Worm (Caenorhabditis elegans) whole organism, late embryonic: Measurements from ENCODE around the gene srlf-13.

Source experiments
- C08G9.2 ChIP-seq: sonication (generic microtip); optimal IDR thresholded peaks from 2 replicates; lab custom pipeline; 2016; ENCODE audit warnings: mild to moderate bottlenecking, missing genetic modification characterization, moderate library complexity, missing compliant biosample characterization
- F13H6.1 ChIP-seq: sonication (generic microtip); optimal IDR thresholded peaks from 2 replicates; lab custom pipeline; 2016; ENCODE audit warnings: missing genetic modification characterization, missing compliant biosample characterization
- Y22D7AL.16 ChIP-seq: sonication (generic microtip); optimal IDR thresholded peaks from 2 replicates; lab custom pipeline; 2016; ENCODE audit warnings: missing genetic modification characterization, missing compliant biosample characterization
- ahr-1 ChIP-seq: sonication (generic microtip); optimal IDR thresholded peaks from 2 replicates; lab custom pipeline; 2016; ENCODE audit warnings: missing genetic modification characterization, missing compliant biosample characterization
- ceh-14 ChIP-seq: sonication (generic microtip); optimal IDR thresholded peaks from 2 replicates; lab custom pipeline; 2016; ENCODE audit warnings: missing genotype, missing genetic modification characterization, missing compliant biosample characterization
- ceh-2 ChIP-seq: sonication (generic microtip); optimal IDR thresholded peaks from 2 replicates; lab custom pipeline; 2016; ENCODE audit warnings: missing genotype, missing genetic modification characterization, missing compliant biosample characterization
- ceh-22 ChIP-seq: sonication (generic microtip); optimal IDR thresholded peaks from 2 replicates; lab custom pipeline; 2017; ENCODE audit warnings: missing biosample characterization, missing genetic modification characterization
- ceh-24 ChIP-seq: sonication (generic microtip); optimal IDR thresholded peaks from 2 replicates; lab custom pipeline; 2016; ENCODE audit warnings: mild to moderate bottlenecking, missing genetic modification characterization, missing compliant biosample characterization
- ceh-30 ChIP-seq: fragments of 150-350 bp; optimal IDR thresholded peaks from 2 replicates; lab custom pipeline; 2014; ENCODE audit warnings: missing biosample characterization, missing genetic modification characterization
- ceh-31 ChIP-seq: sonication (generic microtip); optimal IDR thresholded peaks from 2 replicates; lab custom pipeline; 2016; ENCODE audit warnings: missing genetic modification characterization, missing compliant biosample characterization
- ceh-34 ChIP-seq: sonication (generic microtip); optimal IDR thresholded peaks from 2 replicates; lab custom pipeline; 2016; ENCODE audit warnings: mild to moderate bottlenecking, missing genetic modification characterization, missing compliant biosample characterization
- ceh-45 ChIP-seq: fragments of 200-800 bp; sonication (Bioruptor generic); IDR thresholded peaks from 2 replicates; pipeline ENCODE4 v1.3.6; 2022; ENCODE audit warnings: missing genetic modification reagents, missing genetic modification characterization, missing compliant biosample characterization
- ceh-48 ChIP-seq: sonication (generic microtip); optimal IDR thresholded peaks from 2 replicates; lab custom pipeline; 2016; ENCODE audit warnings: missing genetic modification characterization, inconsistent platforms, missing compliant biosample characterization
- dve-1 ChIP-seq: sonication (generic microtip); optimal IDR thresholded peaks from 2 replicates; lab custom pipeline; 2017; ENCODE audit warnings: antibody characterized with exemption, mild to moderate bottlenecking, missing genetic modification characterization, missing compliant biosample characterization
- elt-2 ChIP-seq: sonication (generic microtip); optimal IDR thresholded peaks from 2 replicates; lab custom pipeline; 2016; ENCODE audit warnings: missing genetic modification reagents, missing genetic modification characterization, missing compliant biosample characterization
- elt-4 ChIP-seq: sonication (generic microtip); optimal IDR thresholded peaks from 2 replicates; lab custom pipeline; 2016; ENCODE audit warnings: missing genetic modification characterization, missing compliant biosample characterization
- ets-4 ChIP-seq: sonication (generic microtip); optimal IDR thresholded peaks from 2 replicates; lab custom pipeline; 2016; ENCODE audit warnings: missing genetic modification characterization, missing compliant biosample characterization
- eyg-1 ChIP-seq: sonication (generic microtip); optimal IDR thresholded peaks from 2 replicates; lab custom pipeline; 2016; ENCODE audit warnings: missing genotype, missing genetic modification characterization, missing compliant biosample characterization
- fax-1 ChIP-seq: sonication (generic microtip); optimal IDR thresholded peaks from 2 replicates; lab custom pipeline; 2016; ENCODE audit warnings: missing genotype, missing genetic modification characterization, missing compliant biosample characterization
- fkh-10 ChIP-seq: fragments of 150-350 bp; optimal IDR thresholded peaks from 2 replicates; lab custom pipeline; 2014; ENCODE audit warnings: missing biosample characterization, missing genetic modification reagents, missing genetic modification characterization
- gmeb-2 ChIP-seq: sonication (generic microtip); optimal IDR thresholded peaks from 2 replicates; lab custom pipeline; 2016; ENCODE audit warnings: missing genetic modification characterization, inconsistent platforms, missing compliant biosample characterization
- hlh-15 ChIP-seq: sonication (generic microtip); optimal IDR thresholded peaks from 2 replicates; lab custom pipeline; 2016; ENCODE audit warnings: missing genetic modification characterization, missing compliant biosample characterization
- hlh-30 ChIP-seq: sonication (generic microtip); optimal IDR thresholded peaks from 2 replicates; lab custom pipeline; 2017; ENCODE audit warnings: antibody characterized with exemption, missing genetic modification characterization, missing compliant biosample characterization; ENCODE audit not compliant: insufficient read depth
- lim-6 ChIP-seq: sonication (generic microtip); optimal IDR thresholded peaks from 2 replicates; lab custom pipeline; 2016; ENCODE audit warnings: missing genetic modification characterization, missing compliant biosample characterization
- madf-2 ChIP-seq: sonication (generic microtip); optimal IDR thresholded peaks from 2 replicates; lab custom pipeline; 2017; ENCODE audit warnings: missing genetic modification characterization, missing compliant biosample characterization
- mec-3 ChIP-seq: sonication (generic microtip); optimal IDR thresholded peaks from 2 replicates; lab custom pipeline; 2016; ENCODE audit warnings: borderline replicate concordance, missing genetic modification characterization, missing compliant biosample characterization
- nfya-1 ChIP-seq: sonication (generic microtip); optimal IDR thresholded peaks from 2 replicates; lab custom pipeline; 2017; ENCODE audit warnings: missing genetic modification characterization, mild to moderate bottlenecking, missing compliant biosample characterization, antibody characterized with exemption, moderate library complexity
- nhr-11 ChIP-seq: fragments of 150-350 bp; optimal IDR thresholded peaks from 2 replicates; lab custom pipeline; 2014; ENCODE audit warnings: missing biosample characterization, missing genetic modification characterization
- npax-4 ChIP-seq: sonication (generic microtip); optimal IDR thresholded peaks from 2 replicates; lab custom pipeline; 2016; ENCODE audit warnings: missing genetic modification characterization, missing compliant biosample characterization
- odd-2 ChIP-seq: sonication (generic microtip); optimal IDR thresholded peaks from 2 replicates; lab custom pipeline; 2017; ENCODE audit warnings: antibody characterized with exemption, mild to moderate bottlenecking, missing genetic modification characterization, missing compliant biosample characterization
- pat-9 ChIP-seq: fragments of 200-800 bp; sonication (Bioruptor generic); optimal IDR thresholded peaks from 2 replicates; lab custom pipeline; 2018; ENCODE audit warnings: mild to moderate bottlenecking, missing genetic modification characterization, moderate library complexity, missing compliant biosample characterization
- pax-1 ChIP-seq: fragments of 150-350 bp; optimal IDR thresholded peaks from 2 replicates; lab custom pipeline; 2014; ENCODE audit warnings: missing biosample characterization, missing genetic modification characterization
- pha-2 ChIP-seq: sonication (generic microtip); optimal IDR thresholded peaks from 2 replicates; lab custom pipeline; 2017; ENCODE audit warnings: mild to moderate bottlenecking, missing genetic modification characterization, missing compliant biosample characterization
- pha-4 ChIP-seq: fragments of 150-350 bp; optimal IDR thresholded peaks from 2 replicates; lab custom pipeline; 2018; ENCODE audit warnings: missing biosample characterization, missing genetic modification reagents, missing genetic modification characterization
- pros-1 ChIP-seq: fragments of 150-350 bp; optimal IDR thresholded peaks from 2 replicates; lab custom pipeline; 2014; ENCODE audit warnings: missing biosample characterization, missing genetic modification reagents, missing genetic modification characterization
- ref-2 ChIP-seq: sonication (generic microtip); optimal IDR thresholded peaks from 2 replicates; lab custom pipeline; 2016; ENCODE audit warnings: missing genetic modification characterization, missing compliant biosample characterization
- sdc-2 ChIP-seq: sonication (generic microtip); optimal IDR thresholded peaks from 2 replicates; lab custom pipeline; 2016; ENCODE audit warnings: missing genotype, missing genetic modification characterization, missing compliant biosample characterization
- sox-4 ChIP-seq: sonication (generic microtip); optimal IDR thresholded peaks from 2 replicates; lab custom pipeline; 2017; ENCODE audit warnings: mild to moderate bottlenecking, missing genetic modification characterization, inconsistent platforms, missing compliant biosample characterization
- tbx-2 ChIP-seq: sonication (generic microtip); optimal IDR thresholded peaks from 2 replicates; lab custom pipeline; 2016; ENCODE audit warnings: missing genetic modification characterization, missing compliant biosample characterization
- tbx-7 ChIP-seq: sonication (generic microtip); optimal IDR thresholded peaks from 2 replicates; lab custom pipeline; 2016; ENCODE audit warnings: missing genotype, missing genetic modification characterization, missing compliant biosample characterization
- ttx-3 ChIP-seq: sonication (generic microtip); optimal IDR thresholded peaks from 2 replicates; lab custom pipeline; 2016; ENCODE audit warnings: missing genetic modification reagents, missing genetic modification characterization, missing compliant biosample characterization
- unc-42 ChIP-seq: sonication (generic microtip); optimal IDR thresholded peaks from 2 replicates; lab custom pipeline; 2016; ENCODE audit warnings: missing genotype, missing genetic modification characterization, missing compliant biosample characterization
- unc-55 ChIP-seq: sonication (generic microtip); optimal IDR thresholded peaks from 2 replicates; lab custom pipeline; 2017; ENCODE audit warnings: missing biosample characterization, missing genetic modification reagents, missing genetic modification characterization
- unc-86 ChIP-seq: sonication (generic microtip); optimal IDR thresholded peaks from 2 replicates; lab custom pipeline; 2016; ENCODE audit warnings: missing genetic modification characterization, missing compliant biosample characterization
- zip-5 ChIP-seq: sonication (generic microtip); optimal IDR thresholded peaks from 2 replicates; lab custom pipeline; 2016; ENCODE audit warnings: missing genetic modification characterization, missing compliant biosample characterization
- ztf-16 ChIP-seq: sonication (generic microtip); optimal IDR thresholded peaks from 2 replicates; lab custom pipeline; 2017; ENCODE audit warnings: missing genetic modification characterization, missing compliant biosample characterization

The srlf-13 gene

DNA sequence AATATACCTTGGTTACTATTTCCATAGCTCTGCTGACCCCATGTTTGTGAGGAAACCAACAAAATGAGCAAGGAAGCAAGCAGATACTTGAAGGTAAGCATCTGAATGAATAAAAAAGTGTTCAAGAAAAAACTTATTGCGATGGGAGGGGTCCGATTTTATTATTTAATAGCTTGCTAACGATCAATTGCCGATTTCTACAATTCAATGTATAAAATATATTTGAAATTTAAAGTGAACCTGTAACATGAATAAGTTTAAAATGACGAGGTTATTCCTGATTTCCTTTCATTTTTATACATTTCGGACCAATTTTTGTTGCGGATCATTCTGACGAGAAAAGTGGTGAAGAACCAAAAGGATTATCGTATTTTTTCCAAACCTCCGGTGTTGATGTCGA is at the start of gene srlf-13:
TSS of gene srlf-13 (minus strand) at position 101 of the 400 bp plus-strand sequence.
- TF ChIP-seq ahr-1 (tag; lab: Kevin White, UChicago) (no peak), C08G9.2 (tag; lab: Kevin White, UChicago) (no peak), fkh-10 (no peak), ceh-22 (tag; lab: Kevin White, UChicago) (no peak), ceh-45 (no peak), dve-1 (tag; lab: Kevin White, UChicago) (no peak), ceh-34 (tag; lab: Kevin White, UChicago) (no peak), zip-5 (tag; lab: Kevin White, UChicago) (no peak), sdc-2 (tag; lab: Kevin White, UChicago) (no peak), elt-2 (tag; lab: Kevin White, UChicago) (no peak), ttx-3 (tag; lab: Kevin White, UChicago) (no peak), nhr-11 (tag; lab: Kevin White, UChicago) (no peak), Y22D7AL.16 (no peak)

DNA sequence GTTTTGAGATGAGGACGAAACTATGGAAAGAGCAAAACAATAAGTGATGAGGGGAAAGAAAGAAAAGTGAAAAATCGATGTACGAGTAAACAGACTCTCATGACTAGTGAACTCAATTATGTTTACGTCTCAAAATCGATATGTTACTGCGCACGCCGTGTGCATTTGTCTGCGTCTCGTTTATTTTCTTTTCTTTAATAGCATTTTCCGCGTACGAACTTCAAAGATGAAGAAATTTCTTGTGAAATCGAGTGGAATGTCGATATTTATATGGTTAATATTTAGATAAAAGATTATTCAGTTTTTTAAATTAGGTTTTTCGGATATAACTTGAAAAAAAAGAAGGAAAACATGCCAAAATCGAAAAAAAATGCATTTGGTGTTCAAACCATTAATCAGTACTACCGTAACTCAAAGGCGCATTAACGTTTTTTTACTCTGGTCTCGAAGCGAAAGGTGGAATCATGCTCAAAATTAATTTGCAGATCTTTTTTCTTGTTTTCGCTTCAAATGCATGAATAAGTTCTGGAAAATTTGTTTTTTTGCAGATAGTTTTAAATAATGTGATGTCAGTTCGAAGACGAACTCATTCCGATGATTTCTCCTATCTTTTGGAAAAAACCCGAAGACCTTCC is 40.6 kb upstream of the srlf-13 start, which contains the start of gene fic-1:
TSS of gene fic-1 (plus strand) at position 549 of the 635 bp plus-strand sequence.
- TF ChIP-seq ceh-48 (tag; lab: Kevin White, UChicago): peak; percentile 98
- no peak for TF ChIP-seq pha-4
- peak; percentile 99 for TF ChIP-seq unc-42 (tag; lab: Kevin White, UChicago)
- no peak for TF ChIP-seq pha-2 (tag; lab: Kevin White, UChicago)
- peak; percentile 52 for TF ChIP-seq nfya-1 (tag; lab: Kevin White, UChicago)
- TF ChIP-seq ceh-31: peak; percentile 78
- peak; percentile 56 for TF ChIP-seq hlh-30 (tag; lab: Kevin White, UChicago)
- peak; percentile 18 for TF ChIP-seq tbx-2 (tag; lab: Kevin White, UChicago)
- TF ChIP-seq unc-55: peak; percentile 13
- TF ChIP-seq tbx-7 (tag; lab: Kevin White, UChicago): no peak
- TF ChIP-seq pax-1 (tag; lab: Kevin White, UChicago): no peak

DNA sequence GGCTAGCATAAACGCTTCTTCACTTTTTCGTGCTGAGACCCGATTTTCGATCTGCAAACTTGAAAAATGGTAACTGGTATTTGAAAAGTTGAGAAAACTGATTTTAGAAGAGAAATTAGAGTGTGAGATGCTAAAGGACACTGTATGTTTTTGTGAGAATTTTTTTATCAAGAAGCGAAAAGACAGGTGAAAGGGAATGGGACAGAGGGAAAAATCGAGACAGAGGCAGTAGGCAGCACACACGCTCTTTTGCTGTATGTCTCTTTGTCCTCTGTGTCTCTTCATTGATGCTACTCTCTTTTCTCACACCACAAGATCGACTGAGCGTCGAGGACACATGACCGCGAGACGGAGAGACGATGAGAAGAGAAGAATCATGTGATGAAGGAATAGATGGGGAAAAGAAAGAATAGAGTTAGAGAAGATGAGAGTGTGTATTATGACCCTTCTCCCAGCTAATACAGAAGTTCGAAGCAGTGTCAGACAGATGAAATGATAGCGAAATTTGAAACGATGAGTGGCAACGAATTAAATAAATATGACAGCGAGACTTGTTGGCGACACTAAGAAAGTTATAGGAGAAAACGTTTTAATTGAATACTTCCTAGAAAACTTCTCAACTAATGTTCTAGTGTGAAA is 39.6 kb upstream of the srlf-13 start, which contains the start of gene lgg-2:
TSS of gene lgg-2 (minus strand) at position 51 of the 639 bp plus-strand sequence.
- TF ChIP-seq sdc-2 (tag; lab: Kevin White, UChicago) (no peak), Y22D7AL.16 (no peak), pax-1 (tag; lab: Kevin White, UChicago) (peak; percentile 29), sox-4 (no peak), mec-3 (tag; lab: Kevin White, UChicago) (no peak), ceh-2 (tag; lab: Kevin White, UChicago) (no peak), zip-5 (tag; lab: Kevin White, UChicago) (no peak), gmeb-2 (tag; lab: Kevin White, UChicago) (no peak), ceh-22 (tag; lab: Kevin White, UChicago) (no peak), ttx-3 (tag; lab: Kevin White, UChicago) (no peak), F13H6.1 (tag; lab: Kevin White, UChicago) (peak; percentile 26), pat-9 (tag; lab: Kevin White, UChicago) (no peak), npax-4 (no peak), pha-2 (tag; lab: Kevin White, UChicago) (no peak), eyg-1 (tag; lab: Kevin White, UChicago) (no peak), unc-86 (tag; lab: Kevin White, UChicago) (no peak), ceh-30 (tag; lab: Kevin White, UChicago) (no peak), ztf-16 (no peak), hlh-15 (tag; lab: Kevin White, UChicago) (no peak), ceh-14 (tag; lab: Kevin White, UChicago) (peak; percentile 7), pros-1 (peak; percentile 93), unc-42 (tag; lab: Kevin White, UChicago) (peak; percentile 61), tbx-2 (tag; lab: Kevin White, UChicago) (peak; percentile 84), elt-2 (tag; lab: Kevin White, UChicago) (peak; percentile 37), elt-4 (tag; lab: Kevin White, UChicago) (no peak), ets-4 (tag; lab: Kevin White, UChicago) (peak; percentile 29), lim-6 (tag; lab: Kevin White, UChicago) (no peak), odd-2 (tag; lab: Kevin White, UChicago) (no peak), fax-1 (peak; percentile 45), ceh-24 (tag; lab: Kevin White, UChicago) (no peak), C08G9.2 (tag; lab: Kevin White, UChicago) (peak; percentile 34), ahr-1 (tag; lab: Kevin White, UChicago) (no peak), tbx-7 (tag; lab: Kevin White, UChicago) (no peak), ref-2 (tag; lab: Kevin White, UChicago) (peak; percentile 61), madf-2 (no peak), ceh-34 (tag; lab: Kevin White, UChicago) (peak; percentile 85)
